Fruit fly (Drosophila melanogaster) whole organism, prepupa: Measurements from ENCODE around the gene CG12155.

Source experiments
- CG10631 ChIP-seq: fragments of 200-800 bp; sonication (Bioruptor generic); optimal IDR thresholded peaks from 2 replicates; lab custom pipeline; 2016; ENCODE audit warnings: missing biosample characterization, missing genetic modification characterization
- CG10669 ChIP-seq: fragments of 200-800 bp; sonication (Bioruptor generic); optimal IDR thresholded peaks from 3 replicates; lab custom pipeline; 2018; ENCODE audit warnings: missing biosample characterization, mild to moderate bottlenecking, missing genetic modification characterization, moderate library complexity
- CG11294 ChIP-seq: fragments of 200-800 bp; sonication (Bioruptor generic); IDR thresholded peaks from 2 replicates; pipeline ENCODE4 v1.3.6; 2022; ENCODE audit warnings: missing biosample characterization, missing genetic modification characterization
- CG11762 ChIP-seq: fragments of 200-800 bp; sonication (Bioruptor generic); optimal IDR thresholded peaks from 3 replicates; lab custom pipeline; 2016; ENCODE audit warnings: missing biosample characterization, missing genetic modification characterization; ENCODE audit not compliant: insufficient read depth
- CG11902 ChIP-seq: fragments of 200-800 bp; sonication (Bioruptor generic); optimal IDR thresholded peaks from 3 replicates; lab custom pipeline; 2016; ENCODE audit warnings: missing biosample characterization, missing genetic modification characterization
- CG15336 ChIP-seq: fragments of 200-800 bp; sonication (Bioruptor generic); IDR thresholded peaks from 2 replicates; pipeline ENCODE4 v1.3.6; 2022; ENCODE audit warnings: missing biosample characterization, missing genetic modification characterization
- CG1621 ChIP-seq: fragments of 200-800 bp; sonication (Bioruptor generic); optimal IDR thresholded peaks from 3 replicates; lab custom pipeline; 2018; ENCODE audit warnings: missing biosample characterization, mild to moderate bottlenecking, missing genetic modification characterization
- CG16779 ChIP-seq: fragments of 200-800 bp; sonication (Bioruptor generic); optimal IDR thresholded peaks from 3 replicates; lab custom pipeline; 2017; ENCODE audit warnings: missing biosample characterization, mild to moderate bottlenecking, missing genetic modification characterization
- CG31627 ChIP-seq: fragments of 200-800 bp; sonication (Bioruptor generic); optimal IDR thresholded peaks from 3 replicates; lab custom pipeline; 2016; ENCODE audit warnings: missing biosample characterization, missing genetic modification characterization
- CG32006 ChIP-seq: fragments of 200-800 bp; sonication (Bioruptor generic); optimal IDR thresholded peaks from 3 replicates; lab custom pipeline; 2017; ENCODE audit warnings: missing biosample characterization, mild to moderate bottlenecking, missing genetic modification characterization
- CG34406 ChIP-seq: fragments of 200-800 bp; sonication (Bioruptor generic); optimal IDR thresholded peaks from 3 replicates; lab custom pipeline; 2016; ENCODE audit warnings: missing biosample characterization, missing genetic modification characterization
- CG4318 ChIP-seq: fragments of 200-800 bp; sonication (Bioruptor generic); optimal IDR thresholded peaks from 3 replicates; lab custom pipeline; 2017; ENCODE audit warnings: missing biosample characterization, mild to moderate bottlenecking, missing genetic modification characterization
- CG6163 ChIP-seq: fragments of 200-800 bp; sonication (Bioruptor generic); IDR thresholded peaks from 3 replicates; pipeline ENCODE4 v1.3.6; 2022; ENCODE audit warnings: missing biosample characterization, missing genetic modification characterization
- CG6276 ChIP-seq: fragments of 200-800 bp; sonication (Bioruptor generic); optimal IDR thresholded peaks from 2 replicates; lab custom pipeline; 2017; ENCODE audit warnings: missing biosample characterization, mild to moderate bottlenecking, missing genetic modification characterization
- CG6792 ChIP-seq: fragments of 200-800 bp; sonication (Bioruptor generic); optimal IDR thresholded peaks from 3 replicates; lab custom pipeline; 2016; ENCODE audit warnings: missing biosample characterization, missing genetic modification characterization
- CG6808 ChIP-seq: fragments of 200-800 bp; sonication (Bioruptor generic); optimal IDR thresholded peaks from 3 replicates; lab custom pipeline; 2017; ENCODE audit warnings: missing biosample characterization, missing genetic modification characterization, mild to moderate bottlenecking, moderate library complexity, missing genetic modification reagents
- CG6854 ChIP-seq: fragments of 200-800 bp; sonication (Bioruptor generic); optimal IDR thresholded peaks from 2 replicates; lab custom pipeline; 2017; ENCODE audit warnings: missing biosample characterization, mild to moderate bottlenecking, missing genetic modification characterization
- CG7368 ChIP-seq: fragments of 200-800 bp; sonication (Bioruptor generic); optimal IDR thresholded peaks from 3 replicates; lab custom pipeline; 2016; ENCODE audit warnings: missing biosample characterization, missing genetic modification characterization
- CG8119 ChIP-seq: fragments of 200-800 bp; sonication (Bioruptor generic); IDR thresholded peaks from 3 replicates; pipeline ENCODE4 v1.3.6; 2022; ENCODE audit warnings: missing biosample characterization, missing genetic modification characterization
- CG8319 ChIP-seq: fragments of 200-800 bp; sonication (Bioruptor generic); optimal IDR thresholded peaks from 3 replicates; lab custom pipeline; 2016; ENCODE audit warnings: missing biosample characterization, missing genetic modification characterization
- CG8632 ChIP-seq: fragments of 200-800 bp; sonication (Bioruptor generic); optimal IDR thresholded peaks from 3 replicates; lab custom pipeline; 2016; ENCODE audit warnings: missing biosample characterization, missing genetic modification characterization
- CG9139 ChIP-seq: fragments of 200-800 bp; sonication (Bioruptor generic); optimal IDR thresholded peaks from 3 replicates; lab custom pipeline; 2017; ENCODE audit warnings: missing biosample characterization, mild to moderate bottlenecking, missing genetic modification characterization
- Eip75B ChIP-seq: fragments of 200-800 bp; sonication (Bioruptor generic); optimal IDR thresholded peaks from 3 replicates; lab custom pipeline; 2016; ENCODE audit warnings: missing biosample characterization, missing genetic modification characterization
- Eip93F ChIP-seq: fragments of 200-800 bp; sonication (Bioruptor generic); optimal IDR thresholded peaks from 2 replicates; lab custom pipeline; 2016; ENCODE audit warnings: missing biosample characterization, mild to moderate bottlenecking, missing genetic modification characterization
- Ets21C ChIP-seq: fragments of 200-800 bp; sonication (Bioruptor generic); optimal IDR thresholded peaks from 3 replicates; lab custom pipeline; 2016; ENCODE audit warnings: missing biosample characterization, missing genetic modification characterization
- Hr38 ChIP-seq: sonication (Bioruptor generic); optimal IDR thresholded peaks from 2 replicates; lab custom pipeline; 2016; ENCODE audit warnings: missing biosample characterization, missing genetic modification characterization
- Hr39 ChIP-seq: fragments of 200-800 bp; sonication (Bioruptor generic); optimal IDR thresholded peaks from 2 replicates; lab custom pipeline; 2016; ENCODE audit warnings: missing biosample characterization, missing genetic modification characterization
- Lpt ChIP-seq: fragments of 200-800 bp; sonication (Bioruptor generic); optimal IDR thresholded peaks from 3 replicates; lab custom pipeline; 2016; ENCODE audit warnings: missing biosample characterization, missing genetic modification characterization
- Met ChIP-seq: fragments of 200-800 bp; sonication (Bioruptor generic); optimal IDR thresholded peaks from 3 replicates; lab custom pipeline; 2016; ENCODE audit warnings: missing biosample characterization, missing genetic modification characterization
- Smox ChIP-seq: fragments of 200-800 bp; sonication (Bioruptor generic); optimal IDR thresholded peaks from 3 replicates; lab custom pipeline; 2016; ENCODE audit warnings: missing biosample characterization, missing genetic modification characterization
- Sox102F ChIP-seq: fragments of 200-800 bp; sonication (Bioruptor generic); optimal IDR thresholded peaks from 2 replicates; lab custom pipeline; 2016; ENCODE audit warnings: missing biosample characterization, mild to moderate bottlenecking, missing genetic modification characterization
- Sox14 ChIP-seq: fragments of 200-800 bp; sonication (Bioruptor generic); optimal IDR thresholded peaks from 3 replicates; lab custom pipeline; 2016; ENCODE audit warnings: missing biosample characterization, missing genetic modification characterization
- Sox15 ChIP-seq: fragments of 200-800 bp; sonication (Bioruptor generic); optimal IDR thresholded peaks from 3 replicates; lab custom pipeline; 2016; ENCODE audit warnings: missing biosample characterization, missing genetic modification characterization
- achi ChIP-seq: fragments of 200-800 bp; sonication (Bioruptor generic); optimal IDR thresholded peaks from 3 replicates; lab custom pipeline; 2016; ENCODE audit warnings: missing biosample characterization, missing genetic modification characterization
- acj6 ChIP-seq: fragments of 200-800 bp; sonication (Bioruptor generic); optimal IDR thresholded peaks from 3 replicates; lab custom pipeline; 2016; ENCODE audit warnings: missing biosample characterization, missing genetic modification characterization
- cyc ChIP-seq: fragments of 200-800 bp; sonication (Bioruptor generic); optimal IDR thresholded peaks from 3 replicates; lab custom pipeline; 2016; ENCODE audit warnings: missing biosample characterization, missing genetic modification characterization
- dac ChIP-seq: fragments of 200-800 bp; sonication (Bioruptor generic); optimal IDR thresholded peaks from 2 replicates; lab custom pipeline; 2017; ENCODE audit warnings: missing biosample characterization, mild to moderate bottlenecking, missing genetic modification characterization
- eg ChIP-seq: fragments of 200-800 bp; sonication (Bioruptor generic); IDR thresholded peaks from 3 replicates; pipeline ENCODE4 v1.3.6; 2022; ENCODE audit warnings: missing biosample characterization, missing genetic modification characterization
- esn ChIP-seq: fragments of 200-800 bp; sonication (Bioruptor generic); optimal IDR thresholded peaks from 2 replicates; lab custom pipeline; 2016; ENCODE audit warnings: missing biosample characterization, mild to moderate bottlenecking, missing genetic modification characterization, moderate library complexity
- fd59A ChIP-seq: fragments of 200-800 bp; sonication (Bioruptor generic); optimal IDR thresholded peaks from 2 replicates; lab custom pipeline; 2017; ENCODE audit warnings: missing biosample characterization, mild to moderate bottlenecking, missing genetic modification characterization, missing genetic modification reagents
- fd85E ChIP-seq: fragments of 200-800 bp; sonication (Bioruptor generic); optimal IDR thresholded peaks from 3 replicates; lab custom pipeline; 2016; ENCODE audit warnings: missing biosample characterization, missing genetic modification characterization
- lz ChIP-seq: fragments of 200-800 bp; sonication (Bioruptor generic); optimal IDR thresholded peaks from 3 replicates; lab custom pipeline; 2016; ENCODE audit warnings: missing biosample characterization, missing genetic modification characterization
- net ChIP-seq: fragments of 200-800 bp; sonication (Bioruptor generic); optimal IDR thresholded peaks from 3 replicates; lab custom pipeline; 2016; ENCODE audit warnings: missing biosample characterization, missing genetic modification characterization
- pdm3 ChIP-seq: fragments of 200-800 bp; sonication (Bioruptor generic); optimal IDR thresholded peaks from 3 replicates; lab custom pipeline; 2016; ENCODE audit warnings: missing biosample characterization, missing genetic modification characterization
- salr ChIP-seq, 2 experiments: fragments of 200-800 bp; sonication (Bioruptor generic); optimal IDR thresholded peaks; 3 replicates each; lab custom pipeline; 2016 to 2018; ENCODE audit warnings: missing biosample characterization in 2 of 2, missing genetic modification characterization in 2 of 2, mild to moderate bottlenecking in 1 of 2
- spab ChIP-seq: fragments of 200-800 bp; sonication (Bioruptor generic); optimal IDR thresholded peaks from 2 replicates; lab custom pipeline; 2017; ENCODE audit warnings: missing biosample characterization, mild to moderate bottlenecking, missing genetic modification characterization, missing genetic modification reagents
- ss ChIP-seq, 2 experiments: fragments of 200-800 bp; sonication (Bioruptor generic); optimal IDR thresholded peaks; 2 replicates in 1 of 2; 3 replicates in 1 of 2; lab custom pipeline; 2017 to 2018; ENCODE audit warnings: mild to moderate bottlenecking in 2 of 2, missing biosample characterization in 2 of 2, missing genetic modification characterization in 2 of 2, moderate library complexity in 1 of 2
- svp ChIP-seq: fragments of 200-800 bp; sonication (Bioruptor generic); peaks from one replicate; lab custom pipeline; 2016; ENCODE audit warnings: missing biosample characterization, missing genetic modification characterization
- topi ChIP-seq: fragments of 200-800 bp; sonication (Bioruptor generic); optimal IDR thresholded peaks from 3 replicates; lab custom pipeline; 2016; ENCODE audit warnings: missing biosample characterization, missing genetic modification characterization
- vri ChIP-seq: fragments of 200-800 bp; sonication (Bioruptor generic); optimal IDR thresholded peaks from 3 replicates; lab custom pipeline; 2016; ENCODE audit warnings: missing biosample characterization, mild to moderate bottlenecking, missing genetic modification characterization

The CG12155 gene

DNA sequence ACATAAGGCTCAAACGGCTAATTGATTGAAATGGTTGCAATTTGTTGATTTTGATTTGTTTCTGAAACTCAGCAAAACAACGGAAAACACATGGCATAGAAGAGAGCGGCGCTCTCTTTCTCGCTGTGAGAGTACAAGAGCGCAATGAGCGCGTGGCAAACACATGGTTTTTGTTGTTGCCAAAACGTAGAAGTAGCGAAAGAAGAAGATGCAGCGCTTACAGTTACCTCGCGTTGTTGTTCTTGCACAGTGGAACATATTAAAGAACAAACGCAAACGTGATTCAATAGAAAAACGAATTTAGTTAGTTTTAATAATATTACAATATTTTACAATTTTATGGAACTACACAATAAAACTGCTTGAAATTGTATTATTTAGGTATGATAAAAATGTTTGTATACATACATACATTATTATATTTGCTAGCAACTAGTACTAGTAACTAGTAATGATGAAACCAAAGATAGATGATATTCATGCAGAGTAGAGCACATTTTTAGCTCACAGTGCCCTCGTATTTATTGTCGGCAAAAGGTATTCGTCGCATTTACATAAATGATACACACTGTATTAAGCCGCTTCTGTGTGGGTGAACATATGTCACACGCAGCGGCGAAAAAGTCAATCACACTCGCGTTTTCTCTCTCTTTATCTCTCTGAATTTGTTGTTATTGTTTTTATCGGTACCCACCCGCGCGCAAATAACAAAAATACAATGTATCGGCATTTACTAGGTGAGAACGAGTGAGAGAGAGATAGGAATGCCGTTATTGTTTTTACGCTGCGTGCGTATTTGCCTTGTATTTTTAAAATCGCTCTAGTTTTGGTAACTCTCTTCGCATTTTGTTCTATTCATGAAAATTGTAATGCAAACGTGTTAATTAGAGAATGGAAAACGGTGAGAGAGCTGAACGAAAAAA, 23.1 kb upstream of the CG12155 start:
- TF ChIP-seq CG10669 (GFP tag; lab: Kevin White, UChicago) (peak; percentile 93), vri (GFP tag; lab: Kevin White, UChicago) (peak; percentile 78), salr (GFP tag; optimal IDR thresholded peaks at IDR 0.05; lab: Kevin White, UChicago) (peak; percentile 78 to 95), Lpt (peak; percentile 91), svp (GFP tag; lab: Kevin White, UChicago) (peak; percentile 96), CG34406 (GFP tag; lab: Kevin White, UChicago) (peak; percentile 93), ss (GFP tag; optimal IDR thresholded peaks at IDR 0.05; lab: Kevin White, UChicago) (peak; percentile 83 to 95), Ets21C (GFP tag; lab: Kevin White, UChicago) (peak; percentile 87), CG11902 (GFP tag; lab: Kevin White, UChicago) (peak; percentile 86), CG15336 (peak; percentile 90), Sox102F (peak; percentile 92), Hr38 (GFP tag; lab: Kevin White, UChicago) (no peak), dac (peak; percentile 89), cyc (GFP tag; lab: Kevin White, UChicago) (peak; percentile 91), Eip75B (GFP tag; lab: Kevin White, UChicago) (peak; percentile 93), CG6854 (GFP tag; lab: Kevin White, UChicago) (peak; percentile 70), CG10631 (GFP tag; lab: Kevin White, UChicago) (peak; percentile 94), CG1621 (tag; lab: Kevin White, UChicago) (peak; percentile 80), pdm3 (GFP tag; lab: Kevin White, UChicago) (peak; percentile 95), net (GFP tag; lab: Kevin White, UChicago) (peak; percentile 93), CG8119 (peak; percentile 90), Met (GFP tag; lab: Kevin White, UChicago) (peak; percentile 95), CG8632 (GFP tag; lab: Kevin White, UChicago) (peak; percentile 92), CG32006 (GFP tag; lab: Kevin White, UChicago) (peak; percentile 96), CG8319 (GFP tag; lab: Kevin White, UChicago) (peak; percentile 92), CG6792 (peak; percentile 92), fd59A (GFP tag; lab: Kevin White, UChicago) (peak; percentile 89), CG11762 (GFP tag; lab: Kevin White, UChicago) (peak; percentile 95), Sox15 (GFP tag; lab: Kevin White, UChicago) (peak; percentile 87), spab (GFP tag; lab: Kevin White, UChicago) (peak; percentile 90), eg (peak; percentile 79), CG4318 (GFP tag; lab: Kevin White, UChicago) (peak; percentile 94), acj6 (peak; percentile 94), esn (GFP tag; lab: Kevin White, UChicago) (peak; percentile 95), topi (GFP tag; lab: Kevin White, UChicago) (peak; percentile 95), CG16779 (peak; percentile 88), Sox14 (peak; percentile 90), CG6808 (GFP tag; lab: Kevin White, UChicago) (peak; percentile 86), CG6163 (GFP tag; lab: Robert Waterston, UW) (peak; percentile 80), CG7368 (GFP tag; lab: Kevin White, UChicago) (peak; percentile 90), CG11294 (GFP tag; lab: Robert Waterston, UW) (peak; percentile 83), CG31627 (GFP tag; lab: Kevin White, UChicago) (peak; percentile 89), lz (GFP tag; lab: Kevin White, UChicago) (peak; percentile 94), fd85E (GFP tag; lab: Kevin White, UChicago) (peak; percentile 41), Smox (GFP tag; lab: Kevin White, UChicago) (peak; percentile 94), Hr39 (GFP tag; lab: Kevin White, UChicago) (peak; percentile 91), CG9139 (GFP tag; lab: Kevin White, UChicago) (peak; percentile 80), Eip93F (GFP tag; lab: Kevin White, UChicago) (peak; percentile 90), achi (GFP tag; lab: Kevin White, UChicago) (peak; percentile 92), CG6276 (GFP tag; lab: Kevin White, UChicago) (peak; percentile 93)
